Worm (Caenorhabditis elegans) whole organism, L3 larva: ENCODE results near the gene abhd-5.2.

Experiments used
- ceh-9 ChIP-seq: sonication (generic microtip); optimal IDR thresholded peaks from 2 replicates; lab custom pipeline; 2018; ENCODE audit warnings: missing biosample characterization, missing genetic modification characterization
- fkh-2 ChIP-seq: fragments of 150-350 bp; optimal IDR thresholded peaks from 2 replicates; lab custom pipeline; 2014; ENCODE audit warnings: missing biosample characterization, missing genetic modification reagents, missing genetic modification characterization
- jun-1 ChIP-seq: fragments of 150-350 bp; optimal IDR thresholded peaks from 2 replicates; lab custom pipeline; 2014; ENCODE audit warnings: missing biosample characterization, missing genetic modification reagents, missing genetic modification characterization
- nhr-12 ChIP-seq: fragments of 150-350 bp; optimal IDR thresholded peaks from 2 replicates; lab custom pipeline; 2014; ENCODE audit warnings: missing biosample characterization, missing genetic modification characterization
- nhr-25 ChIP-seq: sonication (generic microtip); optimal IDR thresholded peaks from 2 replicates; lab custom pipeline; 2017; ENCODE audit warnings: missing biosample characterization, missing genetic modification characterization
- nhr-76 ChIP-seq: fragments of 150-350 bp; sonication (generic microtip); optimal IDR thresholded peaks from 5 replicates; lab custom pipeline; 2014; ENCODE audit warnings: missing biosample characterization, missing genetic modification characterization
- nhr-77 ChIP-seq: fragments of 150-350 bp; optimal IDR thresholded peaks from 2 replicates; lab custom pipeline; 2014; ENCODE audit warnings: missing biosample characterization, missing genetic modification characterization
- zag-1 ChIP-seq: fragments of 150-350 bp; optimal IDR thresholded peaks from 2 replicates; lab custom pipeline; 2014; ENCODE audit warnings: missing biosample characterization, missing genetic modification characterization

The abhd-5.2 gene

ce11 chrV:4895744-4896143 is 51.3 kb downstream of the abhd-5.2 start, which contains the start of gene ugt-9:
ugt-9 (plus strand) TSS chrV:4896048.
- TF ChIP-seq nhr-77 (tag; lab: Kevin White, UChicago) (no peak), zag-1 (no peak), ceh-9 (tag; lab: Kevin White, UChicago) (no peak), nhr-12 (no peak), nhr-25 (tag; lab: Kevin White, UChicago) (peak; percentile 16), fkh-2 (tag; lab: Kevin White, UChicago) (no peak), jun-1 (tag; lab: Kevin White, UChicago) (no peak), nhr-76 (tag; lab: Kevin White, UChicago) (no peak)
- TF ChIP-seq, all 47 proteins: peak for 1
